Worm (Caenorhabditis elegans) whole organism, L2 larva: Measurements from ENCODE around the gene R09F10.5.

Source experiments
- F13H6.1 ChIP-seq: sonication (generic microtip); optimal IDR thresholded peaks from 2 replicates; lab custom pipeline; 2016; ENCODE audit warnings: missing genetic modification characterization, missing compliant biosample characterization
- R02D3.7 ChIP-seq: fragments of 150-350 bp; optimal IDR thresholded peaks from 2 replicates; lab custom pipeline; 2014; ENCODE audit warnings: missing biosample characterization, missing genetic modification characterization
- ZK546.5 ChIP-seq: sonication (generic microtip); optimal IDR thresholded peaks from 2 replicates; lab custom pipeline; 2017; ENCODE audit warnings: missing biosample characterization, missing genetic modification characterization
- crh-2 ChIP-seq: sonication (generic microtip); optimal IDR thresholded peaks from 2 replicates; lab custom pipeline; 2017; ENCODE audit warnings: missing biosample characterization, missing genetic modification characterization
- egl-27 ChIP-seq: sonication (generic microtip); optimal IDR thresholded peaks from 3 replicates; lab custom pipeline; 2017; ENCODE audit warnings: missing biosample characterization, missing genetic modification reagents, missing genetic modification characterization
- lin-11 ChIP-seq: fragments of 150-350 bp; sonication (generic microtip); optimal IDR thresholded peaks from 2 replicates; lab custom pipeline; 2014; ENCODE audit warnings: missing biosample characterization, missing genetic modification characterization, inconsistent platforms, mixed read lengths
- nhr-10 ChIP-seq: sonication (generic microtip); optimal IDR thresholded peaks from 2 replicates; lab custom pipeline; 2017; ENCODE audit warnings: missing biosample characterization, missing genetic modification characterization
- nhr-11 ChIP-seq: fragments of 150-350 bp; optimal IDR thresholded peaks from 2 replicates; lab custom pipeline; 2014; ENCODE audit warnings: missing biosample characterization, missing genetic modification characterization
- nhr-12 ChIP-seq: fragments of 150-350 bp; optimal IDR thresholded peaks from 2 replicates; lab custom pipeline; 2014; ENCODE audit warnings: missing biosample characterization, missing genetic modification characterization
- nhr-6 ChIP-seq: fragments of 150-350 bp; optimal IDR thresholded peaks from 2 replicates; lab custom pipeline; 2014; ENCODE audit warnings: missing biosample characterization, missing genetic modification characterization
- sem-4 ChIP-seq: fragments of 150-350 bp; optimal IDR thresholded peaks from 2 replicates; lab custom pipeline; 2014; ENCODE audit warnings: missing biosample characterization, missing genetic modification reagents, missing genetic modification characterization
- unc-62 ChIP-seq: fragments of 150-350 bp; optimal IDR thresholded peaks from 2 replicates; lab custom pipeline; 2014; ENCODE audit warnings: missing biosample characterization, missing genetic modification reagents, missing genetic modification characterization
- zag-1 ChIP-seq: fragments of 150-350 bp; optimal IDR thresholded peaks from 2 replicates; lab custom pipeline; 2014; ENCODE audit warnings: missing biosample characterization, missing genetic modification characterization
- ztf-11 ChIP-seq: sonication (generic microtip); optimal IDR thresholded peaks from 2 replicates; lab custom pipeline; 2017; ENCODE audit warnings: missing biosample characterization, missing genetic modification characterization

DNA sequence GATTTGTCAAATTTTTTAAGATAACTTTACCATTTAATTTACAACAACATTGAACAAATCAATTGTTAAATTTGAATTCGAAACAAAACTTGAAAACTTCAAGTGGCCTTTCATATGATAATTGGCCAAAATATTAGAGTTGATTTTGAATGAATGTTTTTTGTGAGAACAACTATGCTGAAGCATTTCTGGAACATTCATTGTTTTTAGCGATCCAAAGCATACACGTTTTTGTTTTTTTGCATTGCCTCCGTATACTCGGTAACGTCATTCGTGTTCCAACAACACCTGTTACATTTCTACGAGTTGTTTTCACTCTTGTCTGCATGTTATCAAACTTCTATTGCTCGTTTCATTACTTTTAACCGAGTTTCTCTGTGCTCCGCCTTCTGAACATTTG, 30.5 kb downstream of the R09F10.5 start:
- TF ChIP-seq nhr-10 (tag; lab: Kevin White, UChicago) (no peak), R02D3.7 (tag; lab: Kevin White, UChicago) (no peak), crh-2 (tag; lab: Kevin White, UChicago) (no peak), nhr-6 (no peak), ztf-11 (tag; lab: Kevin White, UChicago) (no peak), unc-62 (GFP tag; lab: Kevin White, UChicago) (no peak), nhr-12 (tag; lab: Kevin White, UChicago) (no peak), lin-11 (tag; lab: Kevin White, UChicago) (no peak), F13H6.1 (tag; lab: Kevin White, UChicago) (no peak), nhr-11 (tag; lab: Kevin White, UChicago) (no peak), sem-4 (tag; lab: Kevin White, UChicago) (no peak), ZK546.5 (tag; lab: Kevin White, UChicago) (no peak), zag-1 (tag; lab: Kevin White, UChicago) (no peak), egl-27 (tag; lab: Kevin White, UChicago) (no peak)
